5 fruit fly cellular contexts compared by ENCODE assay signal in genomic region chrX:16414451-16415368, dm6.
TF ChIP-seq lines count a peak whose summit lies in the region.

Traf-like (plus strand) TSS chrX:16415046.

- no peak for TF ChIP-seq CTCF in whole organism, embryonic (GFP tag; optimal IDR thresholded peaks at IDR 0.05; lab: Kevin White, UChicago)

TF ChIP-seq in whole organism, adult, 20 proteins besides CTCF, POLR2A, EP300 and RAD21:
- TF ChIP-seq kay (GFP tag; lab: Kevin White, UChicago; ENCODE audit: borderline replicate concordance) = peak; percentile 55
- no peak for TF ChIP-seq CG33017 (tag; optimal IDR thresholded peaks at IDR 0.05; lab: Kevin White, UChicago)
- TF ChIP-seq Mnt (GFP tag; optimal IDR thresholded peaks at IDR 0.05; lab: Kevin White, UChicago) = peak; percentile 22
- TF ChIP-seq CG12768 (GFP tag; optimal IDR thresholded peaks at IDR 0.05; lab: Kevin White, UChicago) = no peak
- TF ChIP-seq cic (GFP tag; optimal IDR thresholded peaks at IDR 0.05; lab: Kevin White, UChicago) = peak; percentile 38
TF ChIP-seq in whole organism, adult: peak in this region for 3.

TF ChIP-seq in whole organism, embryonic, 481 proteins besides CTCF, POLR2A, EP300 and RAD21 (continues in another document):
- TF ChIP-seq esg (GFP tag; conservative IDR thresholded peaks at IDR 0.05; lab: Robert Waterston, UW) = 0 out of 2 replicates have a peak, but pooled peaks have one; percentile 19
- peak; percentile 16 for TF ChIP-seq zf30C (GFP tag; optimal IDR thresholded peaks at IDR 0.05; lab: Kevin White, UChicago)
- peak; percentile 17 for TF ChIP-seq CG18599 (GFP tag; optimal IDR thresholded peaks at IDR 0.05; lab: Kevin White, UChicago)
- TF ChIP-seq mirr (GFP tag; optimal IDR thresholded peaks at IDR 0.05; lab: Kevin White, UChicago) = peak; percentile 76
- TF ChIP-seq sug (tag; optimal IDR thresholded peaks at IDR 0.05; lab: Kevin White, UChicago) = peak; percentile 49
- TF ChIP-seq Six4 (GFP tag; optimal IDR thresholded peaks at IDR 0.05; lab: Kevin White, UChicago) = no peak
- peak; percentile 5 for TF ChIP-seq CG9817 (tag; optimal IDR thresholded peaks at IDR 0.05; lab: Kevin White, UChicago)
- TF ChIP-seq dmrt99B (tag; optimal IDR thresholded peaks at IDR 0.05; lab: Kevin White, UChicago) = peak; percentile 63
- no peak for TF ChIP-seq lbe (GFP tag; optimal IDR thresholded peaks at IDR 0.05; lab: Kevin White, UChicago)
- TF ChIP-seq CG32532 (GFP tag; IDR thresholded peaks at IDR 0.05; lab: Robert Waterston, UW) = peak; percentile 37; the same call in 1 of the 2 replicates
- TF ChIP-seq ranshi (GFP tag; IDR thresholded peaks at IDR 0.05; lab: Robert Waterston, UW) = 0 out of 2 replicates have a peak, but pooled peaks have one; percentile 34
- peak; percentile 5 for TF ChIP-seq CG10274 (GFP tag; optimal IDR thresholded peaks at IDR 0.05; lab: Kevin White, UChicago)
- no peak for TF ChIP-seq Mrtf (GFP tag; IDR thresholded peaks at IDR 0.05; lab: Robert Waterston, UW)
- 0 out of 3 replicates have a peak, but pooled peaks have one; percentile 36 for TF ChIP-seq so (GFP tag; IDR thresholded peaks at IDR 0.05; lab: Robert Waterston, UW)
- no peak for TF ChIP-seq CG6813 (GFP tag; optimal IDR thresholded peaks at IDR 0.05; lab: Kevin White, UChicago)
- TF ChIP-seq knrl (GFP tag; IDR thresholded peaks at IDR 0.05; lab: Robert Waterston, UW; ENCODE audit: partially characterized antibody) = no peak
- TF ChIP-seq Oli (tag; optimal IDR thresholded peaks at IDR 0.05; lab: Kevin White, UChicago) = peak; percentile 29
- no peak for TF ChIP-seq CrebB (tag; optimal IDR thresholded peaks at IDR 0.05; lab: Kevin White, UChicago)
- TF ChIP-seq CG11695 (GFP tag; IDR thresholded peaks at IDR 0.05; lab: Robert Waterston, UW) = 0 out of 3 replicates have a peak, but pooled peaks have one; percentile 38
- TF ChIP-seq otp (GFP tag; IDR thresholded peaks at IDR 0.05; lab: Robert Waterston, UW) = no peak

TF ChIP-seq in whole organism, prepupa, 60 proteins besides CTCF, POLR2A, EP300 and RAD21:
- TF ChIP-seq CG6854 (GFP tag; optimal IDR thresholded peaks at IDR 0.05; lab: Kevin White, UChicago) (no peak), net (GFP tag; optimal IDR thresholded peaks at IDR 0.05; lab: Kevin White, UChicago) (no peak), topi (GFP tag; optimal IDR thresholded peaks at IDR 0.05; lab: Kevin White, UChicago) (peak; percentile 5), fkh (GFP tag; optimal IDR thresholded peaks at IDR 0.05; lab: Kevin White, UChicago) (peak; percentile 38), Eip75B (GFP tag; optimal IDR thresholded peaks at IDR 0.05; lab: Kevin White, UChicago) (peak; percentile 50), svp (GFP tag; lab: Kevin White, UChicago) (peak; percentile 81), Eip78C (GFP tag; lab: Kevin White, UChicago) (peak; percentile 51), lz (GFP tag; optimal IDR thresholded peaks at IDR 0.05; lab: Kevin White, UChicago) (peak; percentile 13), esn (GFP tag; optimal IDR thresholded peaks at IDR 0.05; lab: Kevin White, UChicago) (peak; percentile 5)

TF ChIP-seq in whole organism, pupa, 21 proteins besides CTCF, POLR2A, EP300 and RAD21:
- peak; percentile 5 for TF ChIP-seq EcR (GFP tag; optimal IDR thresholded peaks at IDR 0.05; lab: Kevin White, UChicago)
- TF ChIP-seq Pif1B (GFP tag; optimal IDR thresholded peaks at IDR 0.05; lab: Kevin White, UChicago) = peak; percentile 5
- no peak for TF ChIP-seq gl (tag; optimal IDR thresholded peaks at IDR 0.05; lab: Kevin White, UChicago)
- no peak for TF ChIP-seq CG4496 (GFP tag; IDR thresholded peaks at IDR 0.05; lab: Robert Waterston, UW)

TF ChIP-seq in whole organism, wandering third instar larva, 38 proteins besides CTCF, POLR2A, EP300 and RAD21:
- no peak for TF ChIP-seq jim (GFP tag; optimal IDR thresholded peaks at IDR 0.05; lab: Kevin White, UChicago)
- no peak for TF ChIP-seq OdsH (GFP tag; optimal IDR thresholded peaks at IDR 0.05; lab: Kevin White, UChicago)
- TF ChIP-seq Rel (GFP tag; optimal IDR thresholded peaks at IDR 0.05; lab: Kevin White, UChicago) = no peak
- TF ChIP-seq Rel (tag; optimal IDR thresholded peaks at IDR 0.05; lab: Kevin White, UChicago) = peak; percentile 72
- TF ChIP-seq Dif (GFP tag; optimal IDR thresholded peaks at IDR 0.05; lab: Kevin White, UChicago; ENCODE audit: partially characterized antibody) = peak; percentile 47
- peak; percentile 9 for TF ChIP-seq HLH106 (tag; optimal IDR thresholded peaks at IDR 0.05; lab: Kevin White, UChicago)
- no peak for TF ChIP-seq rgr (GFP tag; optimal IDR thresholded peaks at IDR 0.05; lab: Kevin White, UChicago)
- peak in 1 of 2 experiments; percentile 48 for TF ChIP-seq foxo (GFP tag; optimal IDR thresholded peaks at IDR 0.05; lab: Kevin White, UChicago)
- TF ChIP-seq fru (GFP tag; optimal IDR thresholded peaks at IDR 0.05; lab: Kevin White, UChicago) = peak; percentile 34
- no peak for TF ChIP-seq dsf (GFP tag; optimal IDR thresholded peaks at IDR 0.05; lab: Kevin White, UChicago; ENCODE audit: borderline replicate concordance)
- TF ChIP-seq CrebA (GFP tag; optimal IDR thresholded peaks at IDR 0.05; lab: Kevin White, UChicago; ENCODE audit: borderline replicate concordance) = no peak
- peak; percentile 24 for TF ChIP-seq h (GFP tag; optimal IDR thresholded peaks at IDR 0.05; lab: Kevin White, UChicago)
- no peak for TF ChIP-seq tai (GFP tag; optimal IDR thresholded peaks at IDR 0.05; lab: Kevin White, UChicago)
TF ChIP-seq in whole organism, wandering third instar larva: peak in this region for 6.
